Fruit fly (Drosophila melanogaster): Measurements from ENCODE around the gene Oseg5.
A peak's percentile ranks its signal among the peaks of the same experiment; 100 is the strongest.

Oseg5 gene

DNA sequence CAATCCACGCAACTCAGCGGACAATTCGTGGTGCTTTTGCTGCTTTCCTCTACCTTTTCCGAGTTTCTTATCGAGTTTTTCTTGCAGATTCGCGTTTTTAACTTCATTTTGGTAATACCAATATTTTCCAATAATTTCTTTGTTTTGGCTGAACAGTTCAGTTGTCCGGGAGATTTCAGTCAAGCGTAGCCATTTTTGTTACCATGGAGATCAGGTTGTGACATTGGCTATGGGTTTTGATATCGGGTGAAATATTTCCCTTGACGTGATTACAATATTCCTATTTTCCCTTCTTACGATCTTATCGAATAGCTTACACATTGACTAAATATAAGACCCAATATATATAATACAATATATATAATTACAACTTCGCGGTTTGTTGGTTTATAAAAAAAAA, at the start of gene Oseg5:
Gene Oseg5 (minus strand): TSS at position 340 of the 400 bp plus-strand sequence.
- TF ChIP-seq CG11762 (GFP tag; optimal IDR thresholded peaks at IDR 0.05; ENCODE audit: insufficient read depth) (no peak), fd59A (GFP tag; optimal IDR thresholded peaks at IDR 0.05) (no peak), vri (GFP tag; optimal IDR thresholded peaks at IDR 0.05) (no peak), CG6163 (GFP tag; IDR thresholded peaks at IDR 0.05) (no peak), CG3919 (GFP tag; optimal IDR thresholded peaks at IDR 0.05) (no peak), CG4318 (GFP tag; optimal IDR thresholded peaks at IDR 0.05) (no peak), Sox15 (GFP tag; optimal IDR thresholded peaks at IDR 0.05) (no peak), CG34406 (GFP tag; optimal IDR thresholded peaks at IDR 0.05) (no peak), CG16779 (tag; optimal IDR thresholded peaks at IDR 0.05) (no peak), Smox (GFP tag; optimal IDR thresholded peaks at IDR 0.05) (no peak), salr (GFP tag; optimal IDR thresholded peaks at IDR 0.05) (no peak), net (GFP tag; optimal IDR thresholded peaks at IDR 0.05) (no peak), ss (GFP tag; optimal IDR thresholded peaks at IDR 0.05) (no peak), OdsH (GFP tag; optimal IDR thresholded peaks at IDR 0.05) (no peak), CG6808 (GFP tag; optimal IDR thresholded peaks at IDR 0.05) (no peak), dsx (GFP tag; optimal IDR thresholded peaks at IDR 0.05; ENCODE audit: poor library complexity, severe bottlenecking) (no peak), Lpt (GFP tag; optimal IDR thresholded peaks at IDR 0.05) (no peak), CG6276 (GFP tag; optimal IDR thresholded peaks at IDR 0.05) (no peak)

DNA sequence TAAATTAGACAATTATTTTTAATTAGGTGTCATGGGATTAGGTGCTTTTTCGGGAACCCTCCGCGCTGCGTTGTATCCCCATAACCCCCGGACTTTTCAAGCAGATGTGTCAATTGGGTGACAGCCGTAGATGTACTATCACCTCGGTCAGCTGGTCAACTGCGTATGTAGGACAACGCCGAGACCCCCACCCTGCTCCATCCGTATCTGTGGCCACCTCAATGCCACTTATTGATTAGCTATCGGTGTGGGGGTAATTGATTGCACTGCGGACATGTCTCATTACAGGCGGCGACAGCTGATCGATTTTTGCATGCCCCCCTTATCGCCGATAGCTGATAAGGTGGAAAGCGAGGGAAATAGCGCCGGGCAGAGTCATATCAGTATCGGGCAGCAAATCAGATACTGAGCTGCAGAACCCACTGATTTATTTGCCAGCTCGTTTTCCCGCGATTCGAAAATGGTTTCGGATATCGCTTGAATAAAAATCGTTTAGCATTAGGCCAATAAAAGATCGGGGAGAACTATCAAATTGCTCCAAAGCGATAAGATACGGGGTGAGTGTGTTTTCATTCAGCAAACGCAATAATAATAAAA, 48.1 kb upstream of the Oseg5 start:
- no peak for TF ChIP-seq Sox102F (GFP tag; optimal IDR thresholded peaks at IDR 0.05)
- no peak for TF ChIP-seq Lpt (GFP tag; optimal IDR thresholded peaks at IDR 0.05)
- no peak for TF ChIP-seq Smox (GFP tag; optimal IDR thresholded peaks at IDR 0.05)
- no peak for TF ChIP-seq CG6808 (GFP tag; optimal IDR thresholded peaks at IDR 0.05)
- peak; percentile 99 for TF ChIP-seq svp (GFP tag)
- TF ChIP-seq vri (GFP tag; optimal IDR thresholded peaks at IDR 0.05): peak; percentile 31

DNA sequence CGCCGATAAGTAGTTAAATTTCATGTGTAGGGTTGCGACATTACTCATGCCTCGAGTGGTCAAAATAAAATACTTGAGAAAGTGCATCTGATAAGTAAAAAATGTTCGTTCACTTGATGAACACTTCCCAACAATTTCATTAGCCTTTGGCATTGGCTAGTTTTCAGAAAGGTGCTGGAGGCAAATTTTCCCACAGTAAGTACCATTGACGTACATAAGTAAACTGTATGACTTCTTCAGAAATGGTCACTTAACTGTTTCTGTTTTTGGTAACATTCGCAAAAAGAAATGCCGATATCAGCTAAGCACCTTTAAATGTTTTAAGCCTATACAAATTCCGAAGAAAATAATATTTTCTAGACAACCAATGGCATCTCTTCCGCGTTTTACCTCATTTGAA, 47.5 kb upstream of the Oseg5 start:
- no peak for TF ChIP-seq CG11762 (GFP tag; optimal IDR thresholded peaks at IDR 0.05; ENCODE audit: insufficient read depth)
- no peak for TF ChIP-seq ss (GFP tag; optimal IDR thresholded peaks at IDR 0.05)
- TF ChIP-seq Sox102F (GFP tag; optimal IDR thresholded peaks at IDR 0.05): no peak
- no peak for TF ChIP-seq svp (GFP tag)
- TF ChIP-seq CG3032 (tag; optimal IDR thresholded peaks at IDR 0.05): no peak
- TF ChIP-seq fkh (GFP tag; optimal IDR thresholded peaks at IDR 0.05): no peak
- no peak for TF ChIP-seq CG34406 (GFP tag; optimal IDR thresholded peaks at IDR 0.05)
- TF ChIP-seq topi (GFP tag; optimal IDR thresholded peaks at IDR 0.05): no peak
- TF ChIP-seq Sox14 (GFP tag; optimal IDR thresholded peaks at IDR 0.05): no peak
- no peak for TF ChIP-seq CG9139 (GFP tag; optimal IDR thresholded peaks at IDR 0.05)
- TF ChIP-seq Met (GFP tag; optimal IDR thresholded peaks at IDR 0.05): no peak
- no peak for TF ChIP-seq CG4318 (GFP tag; optimal IDR thresholded peaks at IDR 0.05)

DNA sequence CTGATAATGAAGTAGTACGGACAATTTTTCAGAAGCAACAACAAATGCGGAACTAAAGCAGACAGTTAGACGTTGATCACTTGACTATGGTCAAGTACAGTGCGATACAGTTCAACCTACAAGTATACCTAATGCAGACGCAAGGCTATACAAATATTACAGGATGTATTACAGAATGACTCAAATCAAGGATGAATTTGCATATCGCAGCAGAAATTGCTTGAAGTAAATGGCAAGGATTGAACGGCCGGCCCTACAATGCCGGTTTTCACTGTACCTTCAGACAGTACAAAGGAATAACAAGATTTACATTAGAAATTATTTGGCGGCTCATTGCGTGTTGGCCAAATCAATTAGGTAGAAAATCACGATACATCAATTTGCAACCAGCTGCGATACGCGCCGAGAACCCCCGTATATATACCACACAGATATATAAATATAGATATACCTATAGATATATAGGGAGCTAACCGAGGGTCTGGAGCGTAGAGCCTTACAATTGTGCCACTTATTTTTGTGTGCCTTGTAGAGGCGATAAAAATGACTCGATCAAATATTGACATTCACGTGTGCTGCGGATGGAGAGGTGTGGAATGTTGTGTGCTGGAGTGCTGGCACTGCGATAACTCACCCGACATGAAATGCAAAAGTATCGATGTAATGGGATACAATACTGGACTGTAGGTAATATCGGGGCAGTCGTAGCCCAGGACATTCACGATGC, 45.9 kb upstream of the Oseg5 start:
- TF ChIP-seq Met (GFP tag; optimal IDR thresholded peaks at IDR 0.05) (peak; percentile 4), CG11902 (GFP tag; optimal IDR thresholded peaks at IDR 0.05) (no peak), OdsH (GFP tag; optimal IDR thresholded peaks at IDR 0.05) (peak; percentile 10), lz (GFP tag; optimal IDR thresholded peaks at IDR 0.05) (no peak), CG8119 (GFP tag; IDR thresholded peaks at IDR 0.05) (no peak), CG32006 (GFP tag; optimal IDR thresholded peaks at IDR 0.05) (peak; percentile 22), Hr4 (GFP tag; optimal IDR thresholded peaks at IDR 0.05) (peak; percentile 45), CG6808 (GFP tag; optimal IDR thresholded peaks at IDR 0.05) (peak; percentile 33), CG7368 (GFP tag; optimal IDR thresholded peaks at IDR 0.05) (no peak), Eip78C (GFP tag) (peak; percentile 56), CG15336 (GFP tag; IDR thresholded peaks at IDR 0.05) (peak; percentile 37; the same call in 1 of the 2 replicates), fkh (GFP tag; optimal IDR thresholded peaks at IDR 0.05) (peak; percentile 77), CG8632 (GFP tag; optimal IDR thresholded peaks at IDR 0.05) (peak; percentile 9), eg (GFP tag; IDR thresholded peaks at IDR 0.05) (peak; percentile 59), CG11294 (GFP tag; IDR thresholded peaks at IDR 0.05) (0 out of 2 replicates have a peak, but pooled peaks have one; percentile 42), Gug (GFP tag; IDR thresholded peaks at IDR 0.05) (no peak), svp (GFP tag) (peak; percentile 55), CG8319 (GFP tag; optimal IDR thresholded peaks at IDR 0.05) (no peak), Blimp-1 (GFP tag; optimal IDR thresholded peaks at IDR 0.05) (no peak), CG3919 (GFP tag; optimal IDR thresholded peaks at IDR 0.05) (peak; percentile 19), net (GFP tag; optimal IDR thresholded peaks at IDR 0.05) (peak; percentile 33), spab (GFP tag; optimal IDR thresholded peaks at IDR 0.05) (peak; percentile 32), CG10631 (GFP tag; optimal IDR thresholded peaks at IDR 0.05) (no peak), CG6854 (GFP tag; optimal IDR thresholded peaks at IDR 0.05) (peak; percentile 47), vri (GFP tag; optimal IDR thresholded peaks at IDR 0.05) (peak; percentile 52)

All from whole organism, prepupa.